Worm (Caenorhabditis elegans) whole organism, L3 larva: Measurements from ENCODE around the gene srw-56.

ENCODE experiments used
- ceh-16 ChIP-seq: sonication (generic microtip); optimal IDR thresholded peaks from 2 replicates; lab custom pipeline; 2017; ENCODE audit warnings: missing biosample characterization, missing genetic modification characterization
- jun-1 ChIP-seq: fragments of 150-350 bp; optimal IDR thresholded peaks from 2 replicates; lab custom pipeline; 2014; ENCODE audit warnings: missing biosample characterization, missing genetic modification reagents, missing genetic modification characterization
- lsy-12 ChIP-seq: sonication (generic microtip); optimal IDR thresholded peaks from 2 replicates; lab custom pipeline; 2016; ENCODE audit warnings: mild to moderate bottlenecking, missing genetic modification characterization, missing compliant biosample characterization
- nfya-1 ChIP-seq: sonication (generic microtip); optimal IDR thresholded peaks from 2 replicates; lab custom pipeline; 2017; ENCODE audit warnings: missing genetic modification characterization, mild to moderate bottlenecking, missing compliant biosample characterization, antibody characterized with exemption, moderate library complexity; ENCODE audit not compliant: insufficient read depth
- nhr-77 ChIP-seq: fragments of 150-350 bp; optimal IDR thresholded peaks from 2 replicates; lab custom pipeline; 2014; ENCODE audit warnings: missing biosample characterization, missing genetic modification characterization

- TF ChIP-seq nfya-1 (tag; lab: Kevin White, UChicago) (no peak), nhr-77 (tag; lab: Kevin White, UChicago) (no peak), lsy-12 (tag; lab: Kevin White, UChicago) (no peak), ceh-16 (tag; lab: Kevin White, UChicago) (no peak), jun-1 (no peak)
Measured at ce11 chrV:15972484-15972883, 19.8 kb upstream of the srw-56 start, which contains the start of gene sru-23.
